Worm (Caenorhabditis elegans) whole organism, L4 larva: Measurements from ENCODE around the gene C45G9.9.

Experiments used
- R02D3.7 ChIP-seq: fragments of 150-350 bp; sonication (generic microtip); optimal IDR thresholded peaks from 3 replicates; lab custom pipeline; 2014; ENCODE audit warnings: missing biosample characterization, missing genetic modification characterization
- ZK337.2 ChIP-seq: fragments of 200-800 bp; sonication (Bioruptor generic); IDR thresholded peaks from 2 replicates; pipeline ENCODE4 v1.3.6; 2022; ENCODE audit warnings: missing genetic modification reagents, missing genetic modification characterization, missing compliant biosample characterization
- ZK546.5 ChIP-seq, 2 experiments: sonication (generic microtip); optimal IDR thresholded peaks; 2 replicates each; lab custom pipeline; 2017; ENCODE audit warnings: missing biosample characterization in 2 of 2, missing genetic modification characterization in 2 of 2
- aha-1 ChIP-seq: fragments of 150-350 bp; peaks from one replicate; lab custom pipeline; 2014; ENCODE audit warnings: missing biosample characterization, missing genetic modification characterization
- arid-1 ChIP-seq: fragments of 200-800 bp; sonication (Bioruptor generic); conservative IDR thresholded peaks from 2 replicates; pipeline ENCODE4 v1.3.6; 2022; ENCODE audit warnings: missing genetic modification reagents, missing genetic modification characterization, missing compliant biosample characterization
- ceh-20 ChIP-seq: fragments of 200-800 bp; sonication (Bioruptor generic); IDR thresholded peaks from 2 replicates; pipeline ENCODE4 v1.3.6; 2022; ENCODE audit warnings: missing genetic modification reagents, missing genetic modification characterization, missing compliant biosample characterization
- ceh-28 ChIP-seq: fragments of 150-350 bp; optimal IDR thresholded peaks from 2 replicates; lab custom pipeline; 2014; ENCODE audit warnings: missing biosample characterization, missing genetic modification reagents, missing genetic modification characterization
- ceh-32 ChIP-seq: sonication (generic microtip); optimal IDR thresholded peaks from 2 replicates; lab custom pipeline; 2016; ENCODE audit warnings: mild to moderate bottlenecking, missing genetic modification characterization, missing compliant biosample characterization; ENCODE audit not compliant: poor library complexity
- ctbp-1 ChIP-seq: fragments of 200-800 bp; sonication (Bioruptor generic); IDR thresholded peaks from 2 replicates; pipeline ENCODE4 v1.3.6; 2022; ENCODE audit warnings: missing genetic modification reagents, missing genetic modification characterization, missing compliant biosample characterization
- dmd-6 ChIP-seq: fragments of 200-800 bp; sonication (Bioruptor generic); IDR thresholded peaks from 2 replicates; pipeline ENCODE4 v1.3.6; 2022; ENCODE audit warnings: missing genetic modification reagents, missing genetic modification characterization, missing compliant biosample characterization
- fkh-10 ChIP-seq: fragments of 150-350 bp; optimal IDR thresholded peaks from 2 replicates; lab custom pipeline; 2014; ENCODE audit warnings: missing biosample characterization, missing genetic modification reagents, missing genetic modification characterization
- hif-1 ChIP-seq, 2 experiments: sonication (generic microtip); optimal IDR thresholded peaks; 2 replicates each; lab custom pipeline; 2016 to 2017; ENCODE audit warnings: missing compliant biosample characterization in 2 of 2, missing genetic modification characterization in 2 of 2, missing genetic modification reagents in 2 of 2, missing genotype in 2 of 2, mild to moderate bottlenecking in 1 of 2
- hlh-11 ChIP-seq: fragments of 200-800 bp; sonication (Bioruptor generic); optimal IDR thresholded peaks from 2 replicates; lab custom pipeline; 2018; ENCODE audit warnings: mild to moderate bottlenecking, missing genetic modification characterization, missing compliant biosample characterization
- hlh-30 ChIP-seq: sonication (generic microtip); optimal IDR thresholded peaks from 2 replicates; lab custom pipeline; 2017; ENCODE audit warnings: antibody characterized with exemption, mild to moderate bottlenecking, missing genetic modification characterization, missing compliant biosample characterization; ENCODE audit not compliant: insufficient read depth
- jun-1 ChIP-seq: fragments of 150-350 bp; optimal IDR thresholded peaks from 2 replicates; lab custom pipeline; 2014; ENCODE audit warnings: missing biosample characterization, missing genetic modification reagents, missing genetic modification characterization
- lim-7 ChIP-seq: fragments of 200-800 bp; sonication (Bioruptor generic); IDR thresholded peaks from 2 replicates; pipeline ENCODE4 v1.3.6; 2022; ENCODE audit warnings: missing genetic modification characterization, missing compliant biosample characterization
- lir-3 ChIP-seq: sonication (generic microtip); optimal IDR thresholded peaks from 2 replicates; lab custom pipeline; 2016; ENCODE audit warnings: mild to moderate bottlenecking, missing genetic modification characterization, missing compliant biosample characterization
- mdl-1 ChIP-seq, 2 experiments: fragments of 150-350 bp in 1 of 2; sonication (generic microtip) in 1 of 2; optimal IDR thresholded peaks; 2 replicates each; lab custom pipeline; 2014 to 2017; ENCODE audit warnings: missing biosample characterization in 2 of 2, missing genetic modification characterization in 2 of 2
- mdt-29 ChIP-seq: fragments of 200-800 bp; sonication (Bioruptor generic); IDR thresholded peaks from 2 replicates; pipeline ENCODE4 v1.3.6; 2022; ENCODE audit warnings: missing genetic modification reagents, missing genetic modification characterization, missing compliant biosample characterization
- mxl-2 ChIP-seq: fragments of 200-800 bp; sonication (Bioruptor generic); conservative IDR thresholded peaks from 2 replicates; pipeline ENCODE4 v1.3.6; 2022; ENCODE audit warnings: missing genetic modification reagents, missing genetic modification characterization, missing compliant biosample characterization
- mxl-3 ChIP-seq: fragments of 200-800 bp; sonication (Bioruptor generic); optimal IDR thresholded peaks from 2 replicates; lab custom pipeline; 2018; ENCODE audit warnings: mild to moderate bottlenecking, missing genetic modification characterization, missing compliant biosample characterization
- nhr-10 ChIP-seq: fragments of 150-350 bp; optimal IDR thresholded peaks from 2 replicates; lab custom pipeline; 2014; ENCODE audit warnings: missing biosample characterization, missing genetic modification characterization
- nhr-111 ChIP-seq: fragments of 200-800 bp; sonication (Bioruptor generic); optimal IDR thresholded peaks from 2 replicates; lab custom pipeline; 2018; ENCODE audit warnings: mild to moderate bottlenecking, missing genetic modification characterization, missing compliant biosample characterization
- nhr-28 ChIP-seq: fragments of 150-350 bp; optimal IDR thresholded peaks from 2 replicates; lab custom pipeline; 2014; ENCODE audit warnings: missing biosample characterization, missing genetic modification characterization
- nhr-48 ChIP-seq: sonication (generic microtip); optimal IDR thresholded peaks from 2 replicates; lab custom pipeline; 2016; ENCODE audit warnings: mild to moderate bottlenecking, missing genetic modification characterization, missing compliant biosample characterization
- pha-4 ChIP-seq, 2 experiments: fragments of 150-350 bp in 1 of 2; fragments of 200-800 bp in 1 of 2; sonication (Bioruptor generic) in 1 of 2; IDR thresholded peaks in 1 of 2; optimal IDR thresholded peaks in 1 of 2; 2 replicates each; pipeline versions ENCODE4 v1.3.6 to Lab custom; 2014 to 2022; ENCODE audit warnings: missing genetic modification characterization in 2 of 2, missing genetic modification reagents in 2 of 2, missing biosample characterization in 1 of 2, missing compliant biosample characterization in 1 of 2
- php-3 ChIP-seq: fragments of 200-800 bp; sonication (Bioruptor generic); IDR thresholded peaks from 2 replicates; pipeline ENCODE4 v1.3.6; 2022; ENCODE audit warnings: missing genetic modification reagents, missing genetic modification characterization, missing compliant biosample characterization
- rbr-2 ChIP-seq: sonication (generic microtip); optimal IDR thresholded peaks from 2 replicates; lab custom pipeline; 2016; ENCODE audit warnings: missing genotype, missing genetic modification characterization, missing compliant biosample characterization
- set-16 ChIP-seq: fragments of 200-800 bp; sonication (Bioruptor generic); IDR thresholded peaks from 2 replicates; pipeline ENCODE4 v1.3.6; 2022; ENCODE audit warnings: missing genetic modification reagents, missing genetic modification characterization, missing compliant biosample characterization
- unc-62 ChIP-seq, 3 experiments: fragments of 150-350 bp in 1 of 3; sonication (generic microtip); optimal IDR thresholded peaks in 2 of 3; peaks in 1 of 3; 1 replicate in 1 of 3; 2 replicates in 2 of 3; lab custom pipeline; 2014 to 2017; ENCODE audit warnings: missing biosample characterization in 3 of 3, missing genetic modification characterization in 3 of 3, missing genetic modification reagents in 3 of 3, missing genotype in 1 of 3
- zip-11 ChIP-seq: fragments of 200-800 bp; sonication (Bioruptor generic); IDR thresholded peaks from 2 replicates; pipeline ENCODE4 v1.3.6; 2022; ENCODE audit warnings: missing genetic modification characterization, missing compliant biosample characterization
- ztf-11 ChIP-seq: fragments of 150-350 bp; optimal IDR thresholded peaks from 2 replicates; lab custom pipeline; 2014; ENCODE audit warnings: missing biosample characterization, missing genetic modification characterization

Gene C45G9.9

DNA sequence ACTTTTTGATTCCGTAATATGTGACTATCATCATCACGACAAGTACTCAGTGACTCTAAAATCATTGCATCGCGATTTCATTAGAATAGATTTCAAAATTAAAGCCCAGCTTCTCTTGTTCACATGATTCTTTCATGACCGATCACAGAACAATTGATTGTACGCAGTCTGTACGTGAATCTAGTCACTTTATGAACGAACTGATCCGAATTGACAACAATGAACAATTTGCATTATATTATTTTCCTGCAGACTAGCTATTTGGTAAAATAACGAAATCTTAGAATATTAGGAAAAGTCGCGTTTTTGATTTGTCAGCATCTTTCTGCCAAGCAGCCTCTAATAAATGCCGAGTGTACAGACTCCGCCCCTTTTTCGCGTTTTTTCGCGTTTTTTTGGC, 43.9 kb upstream of the C45G9.9 start:
- TF ChIP-seq aha-1 (peak; percentile 5), hif-1 (tag; optimal IDR thresholded peaks at IDR 0.05; lab: Kevin White, UChicago) (peak; percentile 17 to 57), nhr-48 (tag; lab: Kevin White, UChicago) (peak; percentile 26), unc-62 (GFP tag; optimal IDR thresholded peaks at IDR 0.05 in 1 of 2; lab: Kevin White, UChicago) (peak in 1 of 2 experiments; percentile 60), unc-62 (tag; optimal IDR thresholded peaks at IDR 0.05; lab: Kevin White, UChicago) (no peak), nhr-28 (tag; lab: Kevin White, UChicago) (no peak)
- TF ChIP-seq, all 104 proteins: peak for 4

DNA sequence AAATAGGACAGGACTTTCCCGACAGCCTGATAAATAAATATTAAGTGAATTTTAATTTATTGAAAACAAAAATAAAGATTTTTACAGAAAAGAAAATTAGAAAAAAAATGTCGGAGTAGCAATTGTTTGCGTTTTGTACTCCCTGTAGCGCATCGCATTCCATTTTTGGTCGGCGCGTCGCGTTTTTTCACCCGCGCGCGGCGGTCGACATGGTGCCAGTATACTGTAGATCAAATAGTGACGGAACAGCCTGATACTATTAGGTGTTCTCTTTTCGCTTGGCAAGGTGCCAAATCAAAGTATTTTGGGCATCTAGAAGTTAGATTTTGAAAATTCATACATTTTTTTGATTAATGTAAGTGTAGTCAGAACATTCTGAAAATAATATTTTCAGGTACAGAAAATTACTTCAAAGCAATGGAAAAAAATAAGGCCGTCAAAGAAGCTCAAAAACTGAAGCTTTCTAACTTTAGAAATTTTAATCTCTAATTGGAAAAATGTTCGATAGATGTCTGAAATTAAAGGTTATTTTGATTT, 43.2 kb upstream of the C45G9.9 start:
- peak; percentile 92 for TF ChIP-seq aha-1
- TF ChIP-seq jun-1, result no peak

DNA sequence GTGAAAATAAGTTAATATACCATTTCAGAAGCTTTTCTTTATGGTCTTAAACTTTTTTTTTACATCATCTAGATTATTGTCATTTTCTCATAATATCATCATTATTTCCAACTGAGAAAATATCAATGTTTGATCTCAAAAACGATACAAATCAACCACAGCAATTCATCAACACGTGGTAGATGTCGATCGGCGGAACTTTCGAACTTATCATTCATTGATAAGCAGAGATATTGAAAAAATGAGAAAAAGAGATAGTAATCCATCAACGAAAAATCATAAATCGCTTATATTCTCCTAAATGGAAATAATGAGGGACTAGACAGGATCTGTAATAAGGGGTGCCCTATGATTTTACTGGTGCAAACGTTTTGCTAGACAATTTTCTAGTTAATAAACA, 41.1 kb upstream of the C45G9.9 start:
- peak; percentile 7 for TF ChIP-seq hlh-30 (tag; lab: Kevin White, UChicago)
- peak; percentile 63 for TF ChIP-seq nhr-28 (tag; lab: Kevin White, UChicago)
- TF ChIP-seq ceh-20 (GFP tag; lab: Robert Waterston, UW), result 0 out of 2 replicates have a peak, but pooled peaks have one; percentile 10
- TF ChIP-seq dmd-6, result peak; percentile 40
- peak; percentile 35 for TF ChIP-seq hlh-11 (tag; lab: Kevin White, UChicago)
- TF ChIP-seq ceh-28 (tag; lab: Kevin White, UChicago), result no peak
- TF ChIP-seq nhr-48 (tag; lab: Kevin White, UChicago), result peak; percentile 48
- peak in 1 of 2 experiments; percentile 69 for TF ChIP-seq mdl-1 (tag; optimal IDR thresholded peaks at IDR 0.05; lab: Kevin White, UChicago)
- TF ChIP-seq R02D3.7 (tag; lab: Kevin White, UChicago), result no peak
- TF ChIP-seq mxl-3 (GFP tag; lab: Kevin White, UChicago), result peak; percentile 85
- no peak for TF ChIP-seq nhr-111 (GFP tag; lab: Kevin White, UChicago)

DNA sequence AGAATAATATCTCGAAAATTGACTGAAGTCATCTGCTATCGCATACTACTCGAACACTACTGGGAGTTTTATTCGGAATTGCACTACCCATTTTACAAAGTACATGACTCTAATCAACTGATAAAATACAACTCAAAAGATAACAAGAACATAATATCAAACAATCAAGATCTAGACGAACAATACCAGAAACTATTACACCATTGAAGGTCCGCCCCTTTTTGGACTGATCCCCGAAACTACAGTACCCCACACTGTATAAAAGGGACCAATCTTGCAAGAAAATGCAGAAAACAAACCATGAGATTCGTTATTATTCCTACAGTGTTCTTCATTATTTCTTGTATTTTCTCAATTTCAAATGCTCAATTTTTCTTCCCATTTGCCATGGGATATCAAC, 38.9 kb upstream of the C45G9.9 start, which contains the start of gene F54D8.10:
TSS of gene F54D8.10 (plus strand) at position 301 of the 400 bp plus-strand sequence.
- TF ChIP-seq ctbp-1 (GFP tag; lab: Robert Waterston, UW), result no peak
- TF ChIP-seq nhr-10, result no peak
- no peak for TF ChIP-seq php-3 (GFP tag; lab: Robert Waterston, UW)
- no peak for TF ChIP-seq pha-4 (GFP tag; IDR thresholded peaks at IDR 0.05; lab: Robert Waterston, UW)
- no peak for TF ChIP-seq pha-4 (tag; optimal IDR thresholded peaks at IDR 0.05; lab: Kevin White, UChicago)
- TF ChIP-seq mdt-29 (GFP tag; lab: Robert Waterston, UW), result no peak
- TF ChIP-seq ztf-11 (tag; lab: Kevin White, UChicago), result no peak
- TF ChIP-seq mxl-2 (GFP tag; lab: Robert Waterston, UW), result no peak
- no peak for TF ChIP-seq arid-1 (GFP tag; lab: Robert Waterston, UW)
- no peak for TF ChIP-seq zip-11 (GFP tag; lab: Robert Waterston, UW)
- TF ChIP-seq fkh-10 (GFP tag; lab: Kevin White, UChicago), result no peak
- no peak for TF ChIP-seq set-16 (GFP tag; lab: Robert Waterston, UW)
- no peak for TF ChIP-seq rbr-2 (tag; lab: Kevin White, UChicago)
- no peak for TF ChIP-seq ceh-20 (GFP tag; lab: Robert Waterston, UW)
- no peak for TF ChIP-seq ZK546.5 (tag; optimal IDR thresholded peaks at IDR 0.05; lab: Kevin White, UChicago)
- no peak for TF ChIP-seq ceh-32
- no peak for TF ChIP-seq lir-3
- TF ChIP-seq lim-7 (GFP tag; lab: Robert Waterston, UW), result no peak
- TF ChIP-seq ZK337.2 (GFP tag; lab: Robert Waterston, UW), result no peak
- TF ChIP-seq, all 104 proteins: peak for 0
